Worm (Caenorhabditis elegans): Measurements from ENCODE around the gene fkb-4.
A peak's percentile ranks its signal among the peaks of the same experiment; 100 is the strongest.

Gene fkb-4

ce11 chrV:12797992-12798391, 11.1 kb upstream of the fkb-4 start, which contains the start of gene ugt-6:
TSS of gene ugt-6 (minus strand) at chrV:12798224.
- peak; percentile 22 for TF ChIP-seq elt-2 (tag; optimal IDR thresholded peaks at IDR 0.05)
- peak; percentile 9 for TF ChIP-seq pqm-1 (tag; optimal IDR thresholded peaks at IDR 0.05)
- TF ChIP-seq ama-1 (optimal IDR thresholded peaks at IDR 0.05) = no peak

- TF ChIP-seq elt-2 (tag; optimal IDR thresholded peaks at IDR 0.05) (peak; percentile 76), snpc-4 (tag; optimal IDR thresholded peaks at IDR 0.05) (no peak)
Measured at ce11 chrV:12796908-12797490, 10.1 kb upstream of the fkb-4 start.

ce11 chrV:12795927-12796326, 9.0 kb upstream of the fkb-4 start:
- TF ChIP-seq snpc-4 (tag; optimal IDR thresholded peaks at IDR 0.05) = no peak
- no peak for TF ChIP-seq pha-4 (tag; optimal IDR thresholded peaks at IDR 0.05)
- TF ChIP-seq lin-39 (tag; optimal IDR thresholded peaks at IDR 0.05) = no peak
- TF ChIP-seq lsy-12 (tag; optimal IDR thresholded peaks at IDR 0.05) = no peak
- no peak for TF ChIP-seq tbx-2 (tag; optimal IDR thresholded peaks at IDR 0.05)
- no peak for TF ChIP-seq nhr-23 (tag; optimal IDR thresholded peaks at IDR 0.05)
- no peak for TF ChIP-seq aly-2 (tag; optimal IDR thresholded peaks at IDR 0.05)
- peak; percentile 35 for TF ChIP-seq elt-2 (tag; optimal IDR thresholded peaks at IDR 0.05)
- TF ChIP-seq ztf-4 (tag; optimal IDR thresholded peaks at IDR 0.05) = no peak
- no peak for TF ChIP-seq skn-1 (tag; optimal IDR thresholded peaks at IDR 0.05)
- no peak for TF ChIP-seq ceh-82 (tag; optimal IDR thresholded peaks at IDR 0.05)
- TF ChIP-seq nhr-43 (tag; optimal IDR thresholded peaks at IDR 0.05; ENCODE audit: poor library complexity, severe bottlenecking) = no peak
- TF ChIP-seq pqm-1 (tag; optimal IDR thresholded peaks at IDR 0.05) = peak; percentile 75
- no peak for TF ChIP-seq nhr-28 (tag; optimal IDR thresholded peaks at IDR 0.05)
- no peak for TF ChIP-seq R02D3.7 (tag; optimal IDR thresholded peaks at IDR 0.05)
- TF ChIP-seq ztf-11 (tag; optimal IDR thresholded peaks at IDR 0.05) = no peak
- no peak for TF ChIP-seq nhr-76 (tag; optimal IDR thresholded peaks at IDR 0.05)

- TF ChIP-seq pha-4 (tag; optimal IDR thresholded peaks at IDR 0.05) (peak; percentile 20), pqm-1 (tag; optimal IDR thresholded peaks at IDR 0.05) (peak; percentile 85), elt-2 (tag; optimal IDR thresholded peaks at IDR 0.05) (peak; percentile 72), jun-1 (tag; optimal IDR thresholded peaks at IDR 0.05) (peak; percentile 19), nhr-28 (tag; optimal IDR thresholded peaks at IDR 0.05) (no peak), mdl-1 (tag; optimal IDR thresholded peaks at IDR 0.05) (no peak)
Measured at ce11 chrV:12795196-12795595, 8.3 kb upstream of the fkb-4 start, which contains the start of gene ugt-4. TSS of gene ugt-4 (minus strand) at chrV:12795336.

- TF ChIP-seq nhr-67 (tag; optimal IDR thresholded peaks at IDR 0.05) (no peak), skn-1 (tag; optimal IDR thresholded peaks at IDR 0.05) (peak; percentile 68), R02D3.7 (tag; optimal IDR thresholded peaks at IDR 0.05) (no peak), nhr-23 (tag; optimal IDR thresholded peaks at IDR 0.05) (no peak), pqm-1 (tag; optimal IDR thresholded peaks at IDR 0.05) (peak; percentile 86), egl-27 (tag; optimal IDR thresholded peaks at IDR 0.05) (no peak), lsy-12 (tag; optimal IDR thresholded peaks at IDR 0.05) (no peak), nhr-28 (tag; optimal IDR thresholded peaks at IDR 0.05) (no peak), elt-2 (tag; optimal IDR thresholded peaks at IDR 0.05) (peak; percentile 52), ama-1 (optimal IDR thresholded peaks at IDR 0.05) (no peak), lin-39 (tag; optimal IDR thresholded peaks at IDR 0.05) (no peak)
Measured at ce11 chrV:12792752-12793151, 5.8 kb upstream of the fkb-4 start, which contains the start of gene ugt-5. TSS of gene ugt-5 (minus strand) at chrV:12792965.

ce11 chrV:12790188-12790587, 3.3 kb upstream of the fkb-4 start, which contains the start of gene srbc-43:
TSS of gene srbc-43 (minus strand) at chrV:12790518.
- TF ChIP-seq aly-2 (tag; optimal IDR thresholded peaks at IDR 0.05) = no peak
- no peak for TF ChIP-seq elt-2 (tag; optimal IDR thresholded peaks at IDR 0.05)
- no peak for TF ChIP-seq ZK546.5 (tag; optimal IDR thresholded peaks at IDR 0.05)
- TF ChIP-seq nhr-76 (tag; optimal IDR thresholded peaks at IDR 0.05) = no peak
- no peak for TF ChIP-seq sea-2 (GFP tag; optimal IDR thresholded peaks at IDR 0.05)
- no peak for TF ChIP-seq mdl-1 (tag; optimal IDR thresholded peaks at IDR 0.05)
- TF ChIP-seq fkh-2 (tag; optimal IDR thresholded peaks at IDR 0.05) = no peak
- no peak for TF ChIP-seq ceh-82 (tag; optimal IDR thresholded peaks at IDR 0.05)
- TF ChIP-seq egl-27 (tag; optimal IDR thresholded peaks at IDR 0.05) = no peak
- TF ChIP-seq lin-39 (tag; optimal IDR thresholded peaks at IDR 0.05) = no peak
- TF ChIP-seq fkh-10 (GFP tag; optimal IDR thresholded peaks at IDR 0.05) = no peak
- TF ChIP-seq nhr-28 (tag; optimal IDR thresholded peaks at IDR 0.05) = no peak
- no peak for TF ChIP-seq ama-1 (optimal IDR thresholded peaks at IDR 0.05)
- TF ChIP-seq nhr-43 (tag; optimal IDR thresholded peaks at IDR 0.05; ENCODE audit: poor library complexity, severe bottlenecking) = no peak
- TF ChIP-seq elt-3 (tag; optimal IDR thresholded peaks at IDR 0.05) = no peak
- no peak for TF ChIP-seq nhr-11 (tag; optimal IDR thresholded peaks at IDR 0.05)

Measured in whole organism, L3 larva.